Worm (Caenorhabditis elegans) whole organism, L2 larva: ENCODE data around the gene hex-3.

Experiments used
- C34F6.9 ChIP-seq: fragments of 150-350 bp; optimal IDR thresholded peaks from 2 replicates; lab custom pipeline; 2014; ENCODE audit warnings: missing biosample characterization, missing genetic modification characterization
- F13H6.1 ChIP-seq: sonication (generic microtip); optimal IDR thresholded peaks from 2 replicates; lab custom pipeline; 2016; ENCODE audit warnings: missing genetic modification characterization, missing compliant biosample characterization
- R02D3.7 ChIP-seq: fragments of 150-350 bp; optimal IDR thresholded peaks from 2 replicates; lab custom pipeline; 2014; ENCODE audit warnings: missing biosample characterization, missing genetic modification characterization
- Y55F3AM.14 ChIP-seq: fragments of 200-800 bp; sonication (Bioruptor generic); optimal IDR thresholded peaks from 2 replicates; lab custom pipeline; 2018; ENCODE audit warnings: mild to moderate bottlenecking, missing genetic modification characterization, missing compliant biosample characterization
- ZK546.5 ChIP-seq: sonication (generic microtip); optimal IDR thresholded peaks from 2 replicates; lab custom pipeline; 2017; ENCODE audit warnings: missing biosample characterization, missing genetic modification characterization
- alr-1 ChIP-seq: fragments of 150-350 bp; optimal IDR thresholded peaks from 2 replicates; lab custom pipeline; 2014; ENCODE audit warnings: missing biosample characterization, missing genetic modification characterization
- ama-1 ChIP-seq: fragments of 150-350 bp; optimal IDR thresholded peaks from 2 replicates; lab custom pipeline; 2018; ENCODE audit warnings: inconsistent platforms
- blmp-1 ChIP-seq: sonication (generic microtip); optimal IDR thresholded peaks from 2 replicates; lab custom pipeline; 2017; ENCODE audit warnings: missing genetic modification characterization, mild to moderate bottlenecking, missing compliant biosample characterization, antibody characterized with exemption, moderate library complexity; ENCODE audit not compliant: insufficient read depth
- ceh-16 ChIP-seq: fragments of 150-350 bp; optimal IDR thresholded peaks from 2 replicates; lab custom pipeline; 2014; ENCODE audit warnings: missing biosample characterization, missing genetic modification characterization
- ceh-82 ChIP-seq: fragments of 150-350 bp; optimal IDR thresholded peaks from 2 replicates; lab custom pipeline; 2014; ENCODE audit warnings: missing biosample characterization, missing genetic modification characterization
- dmd-4 ChIP-seq: sonication (generic microtip); optimal IDR thresholded peaks from 2 replicates; lab custom pipeline; 2017; ENCODE audit warnings: missing biosample characterization, missing genetic modification characterization
- egl-27 ChIP-seq: sonication (generic microtip); optimal IDR thresholded peaks from 3 replicates; lab custom pipeline; 2017; ENCODE audit warnings: missing biosample characterization, missing genetic modification reagents, missing genetic modification characterization
- lin-11 ChIP-seq: fragments of 150-350 bp; sonication (generic microtip); optimal IDR thresholded peaks from 2 replicates; lab custom pipeline; 2014; ENCODE audit warnings: missing biosample characterization, missing genetic modification characterization, inconsistent platforms, mixed read lengths
- lin-13 ChIP-seq: fragments of 150-350 bp; optimal IDR thresholded peaks from 2 replicates; lab custom pipeline; 2014; ENCODE audit warnings: missing biosample characterization, missing genetic modification reagents, missing genetic modification characterization
- lsy-2 ChIP-seq, 2 experiments: fragments of 150-350 bp in 1 of 2; sonication (generic microtip) in 1 of 2; optimal IDR thresholded peaks; 2 replicates each; lab custom pipeline; 2014 to 2017; ENCODE audit warnings: missing biosample characterization in 2 of 2, missing genetic modification characterization in 2 of 2
- mdl-1 ChIP-seq, 2 experiments: fragments of 150-350 bp in 1 of 2; sonication (generic microtip) in 1 of 2; optimal IDR thresholded peaks; 2 replicates each; lab custom pipeline; 2017; ENCODE audit warnings: missing biosample characterization in 2 of 2, missing genetic modification characterization in 2 of 2
- nhr-10 ChIP-seq: sonication (generic microtip); optimal IDR thresholded peaks from 2 replicates; lab custom pipeline; 2017; ENCODE audit warnings: missing biosample characterization, missing genetic modification characterization
- nhr-11 ChIP-seq: fragments of 150-350 bp; optimal IDR thresholded peaks from 2 replicates; lab custom pipeline; 2014; ENCODE audit warnings: missing biosample characterization, missing genetic modification characterization
- nhr-12 ChIP-seq: fragments of 150-350 bp; optimal IDR thresholded peaks from 2 replicates; lab custom pipeline; 2014; ENCODE audit warnings: missing biosample characterization, missing genetic modification characterization
- nhr-129 ChIP-seq: fragments of 150-350 bp; optimal IDR thresholded peaks from 2 replicates; lab custom pipeline; 2014; ENCODE audit warnings: missing biosample characterization, missing genetic modification characterization
- nhr-21 ChIP-seq: fragments of 150-350 bp; optimal IDR thresholded peaks from 2 replicates; lab custom pipeline; 2014; ENCODE audit warnings: missing biosample characterization, missing genetic modification characterization
- nhr-237 ChIP-seq: fragments of 150-350 bp; optimal IDR thresholded peaks from 2 replicates; lab custom pipeline; 2014; ENCODE audit warnings: missing biosample characterization, missing genetic modification characterization
- nhr-25 ChIP-seq: fragments of 150-350 bp; sonication (generic microtip); optimal IDR thresholded peaks from 3 replicates; lab custom pipeline; 2014; ENCODE audit warnings: missing biosample characterization, missing genetic modification characterization
- nhr-6 ChIP-seq: fragments of 150-350 bp; optimal IDR thresholded peaks from 2 replicates; lab custom pipeline; 2014; ENCODE audit warnings: missing biosample characterization, missing genetic modification characterization
- sem-4 ChIP-seq: fragments of 150-350 bp; optimal IDR thresholded peaks from 2 replicates; lab custom pipeline; 2014; ENCODE audit warnings: missing biosample characterization, missing genetic modification reagents, missing genetic modification characterization
- skn-1 ChIP-seq: sonication (generic microtip); optimal IDR thresholded peaks from 2 replicates; lab custom pipeline; 2017; ENCODE audit warnings: missing biosample characterization, missing genetic modification characterization
- sma-3 ChIP-seq: sonication (generic microtip); optimal IDR thresholded peaks from 2 replicates; lab custom pipeline; 2016; ENCODE audit warnings: missing genetic modification reagents, missing genetic modification characterization, missing compliant biosample characterization
- sma-9 ChIP-seq, 2 experiments: fragments of 150-350 bp in 1 of 2; sonication (generic microtip) in 1 of 2; optimal IDR thresholded peaks; 2 replicates each; lab custom pipeline; 2014 to 2016; ENCODE audit warnings: missing genetic modification characterization in 2 of 2, mild to moderate bottlenecking in 1 of 2, missing biosample characterization in 1 of 2, missing compliant biosample characterization in 1 of 2, missing genetic modification reagents in 1 of 2, moderate library complexity in 1 of 2
- snpc-4 ChIP-seq: fragments of 150-350 bp; optimal IDR thresholded peaks from 2 replicates; lab custom pipeline; 2014; ENCODE audit warnings: missing biosample characterization, missing genetic modification characterization
- unc-55 ChIP-seq: fragments of 150-350 bp; sonication (generic microtip); optimal IDR thresholded peaks from 3 replicates; lab custom pipeline; 2014; ENCODE audit warnings: missing biosample characterization, missing genetic modification reagents, missing genetic modification characterization
- unc-62 ChIP-seq: fragments of 150-350 bp; optimal IDR thresholded peaks from 2 replicates; lab custom pipeline; 2014; ENCODE audit warnings: missing biosample characterization, missing genetic modification reagents, missing genetic modification characterization
- zag-1 ChIP-seq: fragments of 150-350 bp; optimal IDR thresholded peaks from 2 replicates; lab custom pipeline; 2014; ENCODE audit warnings: missing biosample characterization, missing genetic modification characterization
- ztf-1 ChIP-seq: fragments of 200-800 bp; sonication (Bioruptor generic); conservative IDR thresholded peaks from 2 replicates; pipeline ENCODE4 v1.3.6; 2022; ENCODE audit warnings: missing genetic modification characterization, missing compliant biosample characterization
- ztf-11 ChIP-seq: sonication (generic microtip); optimal IDR thresholded peaks from 2 replicates; lab custom pipeline; 2017; ENCODE audit warnings: missing biosample characterization, missing genetic modification characterization
- ztf-4 ChIP-seq: fragments of 150-350 bp; optimal IDR thresholded peaks from 2 replicates; lab custom pipeline; 2014; ENCODE audit warnings: missing biosample characterization, missing genetic modification characterization

hex-3 gene

ce11 chrIII:10855398-10855880, 6.4 kb downstream of the hex-3 start, which contains the start of gene Y39A1C.1:
Gene Y39A1C.1 (plus strand): TSS chrIII:10855448.
- TF ChIP-seq ceh-82 (tag; lab: Kevin White, UChicago) (no peak), nhr-129 (tag; lab: Kevin White, UChicago) (peak; percentile 25), alr-1 (no peak), dmd-4 (tag; lab: Kevin White, UChicago) (no peak), nhr-25 (tag; lab: Kevin White, UChicago) (no peak), lsy-2 (tag; optimal IDR thresholded peaks at IDR 0.05; lab: Kevin White, UChicago) (no peak), unc-62 (GFP tag; lab: Kevin White, UChicago) (no peak), blmp-1 (no peak), lin-13 (no peak), sma-9 (GFP tag; optimal IDR thresholded peaks at IDR 0.05; lab: Kevin White, UChicago) (no peak), sma-9 (tag; optimal IDR thresholded peaks at IDR 0.05; lab: Kevin White, UChicago) (no peak), snpc-4 (no peak), C34F6.9 (peak; percentile 61), ztf-4 (no peak), R02D3.7 (no peak), ztf-11 (tag; lab: Kevin White, UChicago) (no peak), ama-1 (no peak), unc-55 (GFP tag; lab: Kevin White, UChicago) (peak; percentile 36), ceh-16 (tag; lab: Kevin White, UChicago) (no peak), F13H6.1 (peak; percentile 7), nhr-6 (tag; lab: Kevin White, UChicago) (no peak), Y55F3AM.14 (GFP tag; lab: Kevin White, UChicago) (no peak), nhr-10 (tag; lab: Kevin White, UChicago) (no peak), lin-11 (tag; lab: Kevin White, UChicago) (peak; percentile 1), ZK546.5 (tag; lab: Kevin White, UChicago) (no peak), nhr-11 (tag; lab: Kevin White, UChicago) (no peak), nhr-12 (tag; lab: Kevin White, UChicago) (no peak)

ce11 chrIII:10856830-10857229, 7.8 kb downstream of the hex-3 start:
- TF ChIP-seq unc-55 (GFP tag; lab: Kevin White, UChicago) (peak; percentile 30), F13H6.1 (peak; percentile 20), sma-9 (GFP tag; optimal IDR thresholded peaks at IDR 0.05; lab: Kevin White, UChicago) (no peak), sma-9 (tag; optimal IDR thresholded peaks at IDR 0.05; lab: Kevin White, UChicago) (no peak), sma-3 (GFP tag; lab: Kevin White, UChicago) (peak; percentile 23), skn-1 (tag; lab: Kevin White, UChicago) (no peak), nhr-129 (tag; lab: Kevin White, UChicago) (no peak), alr-1 (no peak), snpc-4 (no peak), nhr-11 (tag; lab: Kevin White, UChicago) (no peak)
- TF ChIP-seq, all 48 proteins: peak for 3

ce11 chrIII:10857984-10858383, 9.0 kb downstream of the hex-3 start, which contains the start of gene oxi-1:
Gene oxi-1 (plus strand): TSS chrIII:10858284.
- TF ChIP-seq R02D3.7 (no peak), zag-1 (no peak), mdl-1 (tag; optimal IDR thresholded peaks at IDR 0.05; lab: Kevin White, UChicago) (no peak), C34F6.9 (no peak), ama-1 (no peak), lin-11 (tag; lab: Kevin White, UChicago) (no peak), sma-9 (GFP tag; optimal IDR thresholded peaks at IDR 0.05; lab: Kevin White, UChicago) (no peak), sma-9 (tag; optimal IDR thresholded peaks at IDR 0.05; lab: Kevin White, UChicago) (no peak), nhr-237 (no peak)

ce11 chrIII:10861375-10861774, 12.4 kb downstream of the hex-3 start:
- no peak for TF ChIP-seq F13H6.1
- TF ChIP-seq egl-27 (tag; lab: Kevin White, UChicago), result no peak
- no peak for TF ChIP-seq nhr-21 (tag; lab: Kevin White, UChicago)
- TF ChIP-seq C34F6.9, result no peak
- TF ChIP-seq unc-55 (GFP tag; lab: Kevin White, UChicago), result no peak
- TF ChIP-seq snpc-4, result no peak
- TF ChIP-seq sem-4 (tag; lab: Kevin White, UChicago), result no peak
- TF ChIP-seq, all 48 proteins: peak for 0

ce11 chrIII:10867086-10867485, 18.1 kb downstream of the hex-3 start:
- TF ChIP-seq nhr-237, result no peak
- TF ChIP-seq ztf-1 (GFP tag; lab: Robert Waterston, UW), result no peak
- no peak for TF ChIP-seq nhr-6 (tag; lab: Kevin White, UChicago)
- TF ChIP-seq lsy-2 (tag; optimal IDR thresholded peaks at IDR 0.05; lab: Kevin White, UChicago), result no peak
- no peak for TF ChIP-seq sma-9 (GFP tag; optimal IDR thresholded peaks at IDR 0.05; lab: Kevin White, UChicago)
- TF ChIP-seq sma-9 (tag; optimal IDR thresholded peaks at IDR 0.05; lab: Kevin White, UChicago), result no peak
- TF ChIP-seq ztf-4, result no peak
